Worm (Caenorhabditis elegans): ENCODE measurements around the gene F59A7.7.

The F59A7.7 gene

DNA sequence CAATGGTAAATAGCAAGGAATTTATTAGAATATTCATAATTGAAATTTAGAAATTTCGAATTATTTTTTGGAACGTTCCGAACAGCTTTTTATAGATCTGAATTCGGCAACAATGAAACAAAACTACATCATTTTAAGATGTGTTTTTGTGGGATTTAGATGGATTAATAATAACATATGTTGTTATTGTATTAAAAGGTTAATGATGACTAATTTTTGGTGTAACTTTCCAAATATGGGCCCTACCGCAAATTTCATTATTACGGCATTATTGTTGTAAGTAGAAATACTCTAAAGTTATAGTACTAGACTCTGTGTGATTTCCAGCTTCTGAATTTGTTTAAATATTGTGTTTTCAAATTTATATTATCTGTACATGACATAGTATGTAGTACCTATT lies 1.9 kb downstream of the F59A7.7 start, which contains the start of gene F59A7.11:
Gene F59A7.11, minus strand, starts transcription at position 101 of the 400 bp plus-strand sequence.
- no peak for TF ChIP-seq unc-62 (GFP tag; optimal IDR thresholded peaks at IDR 0.05)

DNA sequence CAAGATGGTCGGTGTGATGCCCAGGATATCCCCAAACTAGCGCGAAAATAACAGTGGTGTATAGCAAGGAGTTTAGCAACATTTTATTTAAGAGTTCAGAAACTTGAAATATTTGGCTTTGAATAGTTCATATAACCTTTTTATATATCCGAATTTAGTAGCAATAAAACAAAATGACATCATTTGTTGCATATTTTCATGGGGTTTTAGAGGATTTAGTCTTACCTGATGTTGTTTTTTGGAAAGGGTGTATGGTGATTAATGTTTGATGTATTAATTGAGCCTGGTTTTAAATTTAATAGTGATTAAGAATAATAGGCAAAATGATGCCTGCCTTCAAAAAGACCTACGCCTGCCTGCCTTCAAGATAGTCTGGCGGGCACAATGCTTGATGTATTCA lies 4.6 kb downstream of the F59A7.7 start, which contains the start of gene F59A7.2:
Gene F59A7.2, minus strand, starts transcription at position 101 of the 400 bp plus-strand sequence.
- TF ChIP-seq unc-62 (GFP tag; optimal IDR thresholded peaks at IDR 0.05) = no peak

- no peak for TF ChIP-seq unc-62 (GFP tag; optimal IDR thresholded peaks at IDR 0.05)
Measured at ce11 chrV:2018689-2019088, 6.8 kb downstream of the F59A7.7 start, which contains the start of gene F59A7.14. Gene F59A7.14 (plus strand): TSS chrV:2018989.

- no peak for TF ChIP-seq unc-62 (GFP tag; optimal IDR thresholded peaks at IDR 0.05)
Measured at ce11 chrV:2021283-2021682, 9.4 kb downstream of the F59A7.7 start.

- no peak for TF ChIP-seq unc-62 (GFP tag; optimal IDR thresholded peaks at IDR 0.05)
Measured at ce11 chrV:2022374-2022773, 10.5 kb downstream of the F59A7.7 start, which contains the start of gene F59A7.5. Gene F59A7.5 (plus strand): TSS chrV:2022674.

ce11 chrV:2027787-2028186 lies 15.9 kb downstream of the F59A7.7 start, which contains the start of gene srab-13:
Gene srab-13 (minus strand): TSS chrV:2027887.
- TF ChIP-seq unc-62 (GFP tag; optimal IDR thresholded peaks at IDR 0.05) = no peak

DNA sequence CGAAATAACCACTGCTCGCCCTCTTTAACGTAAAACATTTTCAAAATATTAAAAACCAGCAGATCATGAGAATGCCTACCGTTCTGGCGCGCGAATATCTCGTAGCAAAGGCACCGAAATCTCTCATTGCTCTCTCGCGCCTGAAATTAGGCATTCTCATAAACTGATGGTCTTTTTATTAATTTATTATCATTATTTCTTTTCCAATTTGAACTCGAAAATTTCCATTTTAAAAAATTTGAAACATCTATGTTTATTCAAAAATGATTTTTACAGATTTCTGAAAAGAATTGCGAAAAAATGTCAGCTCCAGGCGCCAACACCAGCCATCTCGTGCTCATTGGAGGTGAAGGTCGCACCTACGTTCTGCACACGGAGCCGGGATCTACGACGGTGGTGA lies 18.0 kb downstream of the F59A7.7 start, which contains the start of gene F59A7.12:
Gene F59A7.12, plus strand, starts transcription at position 301 of the 400 bp plus-strand sequence.
- no peak for TF ChIP-seq unc-62 (GFP tag; optimal IDR thresholded peaks at IDR 0.05)

DNA sequence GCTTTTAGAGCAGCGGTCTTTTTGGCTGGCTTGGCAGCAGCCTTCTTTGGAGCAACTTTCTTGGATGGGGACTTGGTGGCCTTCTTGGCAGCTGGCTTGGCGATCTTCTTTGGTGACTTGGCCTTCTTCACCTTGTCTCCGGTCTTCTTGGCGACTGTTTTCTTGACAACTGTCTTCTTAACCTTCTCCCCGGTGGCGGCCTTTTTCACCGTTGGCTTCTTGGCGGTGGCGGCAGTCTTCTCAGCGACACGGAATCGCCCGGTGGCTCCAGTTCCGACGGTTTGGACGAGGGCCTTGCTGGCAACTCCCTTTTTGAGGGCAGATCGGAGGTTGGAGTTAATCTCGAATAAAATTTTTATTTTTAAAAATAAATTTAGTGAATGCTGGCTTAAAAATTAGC lies 18.8 kb downstream of the F59A7.7 start:
- no peak for TF ChIP-seq unc-62 (GFP tag; optimal IDR thresholded peaks at IDR 0.05)

DNA sequence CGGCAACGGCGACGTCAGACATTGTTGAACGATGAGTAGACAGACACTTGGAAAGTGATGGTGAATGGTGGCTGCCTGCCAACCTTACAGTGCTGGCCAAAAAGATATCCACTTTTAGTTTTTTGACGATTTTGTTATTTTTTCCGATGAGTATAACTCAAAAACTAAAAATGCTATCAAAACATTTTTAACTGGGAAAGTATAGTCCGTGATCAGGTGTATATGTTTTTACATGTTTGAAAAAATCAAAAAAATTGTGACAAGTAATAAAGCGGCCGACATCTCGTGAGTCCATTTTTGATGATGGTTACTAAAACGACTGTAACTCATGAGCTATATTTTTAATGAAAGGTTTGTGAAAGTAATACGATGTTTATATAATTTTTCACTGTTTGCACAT lies 19.6 kb downstream of the F59A7.7 start, which contains the start of gene hil-6:
Gene hil-6, minus strand, starts transcription at position 101 of the 400 bp plus-strand sequence.
- no peak for TF ChIP-seq unc-62 (GFP tag; optimal IDR thresholded peaks at IDR 0.05)

- TF ChIP-seq unc-62 (GFP tag; optimal IDR thresholded peaks at IDR 0.05) = no peak
Measured at ce11 chrV:2035545-2035944, 23.7 kb downstream of the F59A7.7 start, which contains the start of gene srab-23. Gene srab-23 (minus strand): TSS chrV:2035645.

ce11 chrV:2045956-2046355 lies 34.1 kb downstream of the F59A7.7 start, which contains the start of gene Y40B10A.5:
Gene Y40B10A.5 (minus strand): TSS chrV:2046056.
- TF ChIP-seq unc-62 (GFP tag; optimal IDR thresholded peaks at IDR 0.05) = no peak

ce11 chrV:2050136-2050535 lies 38.3 kb downstream of the F59A7.7 start, which contains the start of gene comt-4:
Gene comt-4 (minus strand): TSS chrV:2050185.
- TF ChIP-seq unc-62 (GFP tag; optimal IDR thresholded peaks at IDR 0.05) = no peak

DNA sequence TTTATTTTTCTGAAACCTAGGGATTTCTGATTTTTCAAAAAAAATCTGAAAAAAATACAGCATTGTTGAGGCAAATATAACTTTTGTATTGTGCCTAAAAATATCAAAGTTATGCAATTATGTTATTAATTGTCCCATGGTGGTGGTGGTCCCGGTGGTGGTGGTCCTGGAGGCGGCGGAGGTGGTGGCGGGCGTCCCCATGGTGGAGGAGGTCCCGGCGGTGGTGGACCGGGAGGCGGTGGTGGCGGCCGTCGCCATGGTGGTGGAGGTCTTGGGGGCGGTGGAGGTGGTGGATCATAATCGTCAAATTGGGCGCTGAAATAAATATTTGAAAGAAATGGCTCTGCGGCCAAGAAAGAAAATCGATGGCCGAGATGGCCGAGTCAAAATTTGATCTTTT lies 38.9 kb downstream of the F59A7.7 start:
- TF ChIP-seq unc-62 (GFP tag; optimal IDR thresholded peaks at IDR 0.05) = no peak

DNA sequence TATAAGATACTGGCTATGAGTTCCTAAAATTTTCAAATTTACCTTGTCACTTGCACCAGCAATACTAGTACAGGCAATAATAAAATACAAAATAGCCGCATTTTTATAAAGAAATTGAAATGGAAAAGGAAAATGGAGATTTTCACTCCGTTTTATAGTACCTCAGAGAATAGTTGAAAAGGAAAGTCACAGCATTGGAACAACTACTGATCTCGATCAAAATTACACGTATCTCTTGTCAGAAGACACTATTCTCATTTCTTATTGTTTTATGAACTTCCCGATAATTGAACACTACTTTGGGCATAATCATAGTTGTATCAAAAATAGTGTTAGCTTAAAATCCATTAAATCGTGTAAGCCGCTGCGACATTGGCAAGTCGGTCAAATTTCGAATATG lies 39.6 kb downstream of the F59A7.7 start, which contains the start of gene Y40B10A.11:
Gene Y40B10A.11, minus strand, starts transcription at position 101 of the 400 bp plus-strand sequence.
- no peak for TF ChIP-seq unc-62 (GFP tag; optimal IDR thresholded peaks at IDR 0.05)

- TF ChIP-seq unc-62 (GFP tag; optimal IDR thresholded peaks at IDR 0.05) = no peak
Measured at ce11 chrV:2053509-2053908, 41.6 kb downstream of the F59A7.7 start, which contains the start of gene comt-5. Gene comt-5 (minus strand): TSS chrV:2053609.

ce11 chrV:2054254-2054653 lies 42.4 kb downstream of the F59A7.7 start:
- no peak for TF ChIP-seq unc-62 (GFP tag; optimal IDR thresholded peaks at IDR 0.05)

ce11 chrV:2055765-2056504 lies 44.1 kb downstream of the F59A7.7 start:
- TF ChIP-seq unc-62 (GFP tag; optimal IDR thresholded peaks at IDR 0.05) = no peak

Data from whole organism, dauer.